Worm (Caenorhabditis elegans) whole organism, L4/young adult: Measurements from ENCODE around the gene ZK856.14.

Source experiments
- W03F9.2 ChIP-seq: fragments of 150-350 bp; optimal IDR thresholded peaks from 2 replicates; lab custom pipeline; 2014; ENCODE audit warnings: missing biosample characterization, missing genetic modification characterization
- dao-5 ChIP-seq: sonication (generic microtip); optimal IDR thresholded peaks from 2 replicates; lab custom pipeline; 2016; ENCODE audit warnings: missing genotype, missing genetic modification characterization, moderate library complexity, missing compliant biosample characterization
- him-1 ChIP-seq: sonication (generic microtip); optimal IDR thresholded peaks from 2 replicates; lab custom pipeline; 2016; ENCODE audit warnings: missing genotype, missing genetic modification reagents, missing genetic modification characterization, missing compliant biosample characterization

ZK856.14 gene

ce11 chrV:10203435-10204009, 13.3 kb upstream of the ZK856.14 start, which contains the start of gene chpf-1:
TSS of gene chpf-1 (minus strand) at chrV:10203485.
- TF ChIP-seq him-1 (tag; lab: Kevin White, UChicago) (no peak), dao-5 (tag; lab: Kevin White, UChicago) (no peak), W03F9.2 (no peak)

ce11 chrV:10204863-10205338, 11.9 kb upstream of the ZK856.14 start, which contains the start of the genes ZK856.19 and ZK856.11:
TSS of gene ZK856.19 (minus strand) at chrV:10204913.
TSS of gene ZK856.11 (minus strand) at chrV:10204938.
- TF ChIP-seq him-1 (tag; lab: Kevin White, UChicago) (no peak), W03F9.2 (peak; percentile 58), dao-5 (tag; lab: Kevin White, UChicago) (no peak)

DNA sequence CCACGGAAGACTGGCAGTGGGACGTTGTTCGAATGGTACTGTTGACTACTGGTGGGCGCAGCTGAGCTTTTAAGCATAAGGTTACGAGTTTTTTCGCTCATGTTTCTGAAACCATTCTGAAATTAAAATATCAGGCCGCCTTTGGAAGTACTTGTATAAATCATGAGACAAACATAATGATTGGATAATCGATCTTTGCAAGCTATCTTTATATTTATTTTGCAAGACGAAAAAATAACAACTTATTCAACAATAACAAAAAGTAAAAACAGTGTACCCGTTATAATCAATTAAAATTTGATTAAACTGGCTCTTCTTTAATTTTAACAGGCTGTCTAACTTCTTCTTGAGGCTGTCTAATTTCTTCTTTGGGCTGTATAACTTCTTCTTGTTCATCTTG, 11.3 kb upstream of the ZK856.14 start, which contains the start of gene ZK856.16:
Gene ZK856.16 (minus strand): TSS at position 101 of the 400 bp plus-strand sequence.
- TF ChIP-seq dao-5 (tag; lab: Kevin White, UChicago) (no peak), W03F9.2 (no peak), him-1 (tag; lab: Kevin White, UChicago) (no peak)

DNA sequence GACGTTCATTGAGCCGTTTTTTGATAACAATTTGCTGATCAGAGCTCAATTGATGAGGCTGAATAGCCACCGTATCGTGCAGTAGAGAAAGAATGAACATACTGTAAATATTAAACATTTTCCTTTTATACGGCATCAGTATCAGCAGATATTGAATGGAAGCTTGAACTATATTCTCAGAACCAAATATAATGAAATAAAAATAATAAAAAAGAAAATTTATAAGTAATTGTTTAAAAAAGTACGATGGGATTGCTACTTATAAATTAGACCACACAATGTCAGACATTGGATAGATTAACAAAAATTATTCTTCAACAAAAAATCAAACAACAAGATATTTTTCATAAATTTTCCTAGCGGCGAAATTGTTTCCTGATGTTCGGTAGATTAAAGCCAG, 10.3 kb upstream of the ZK856.14 start, which contains the start of gene rpc-25:
Gene rpc-25 (minus strand): TSS at position 101 of the 400 bp plus-strand sequence.
- TF ChIP-seq him-1 (tag; lab: Kevin White, UChicago) (no peak), W03F9.2 (no peak), dao-5 (tag; lab: Kevin White, UChicago) (no peak)

DNA sequence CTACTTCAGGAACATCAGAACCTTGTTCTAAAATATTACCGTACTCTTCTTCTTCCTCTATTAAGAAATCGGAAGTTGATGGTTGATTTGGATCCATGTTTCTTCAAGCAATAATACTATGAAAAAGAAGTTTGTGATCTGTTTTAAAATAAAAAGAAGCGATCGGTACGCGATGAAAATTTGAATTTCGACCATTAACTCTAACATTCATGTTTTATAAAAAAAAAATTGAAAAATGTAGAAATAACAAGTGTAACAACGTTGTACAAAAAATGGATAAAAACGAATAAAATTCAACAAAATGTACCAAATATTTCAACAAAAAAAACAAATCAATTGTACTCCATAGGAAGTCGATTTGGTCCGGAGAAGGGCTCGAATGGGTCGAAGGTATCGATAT, 6.6 kb upstream of the ZK856.14 start, which contains the start of gene tftc-3:
Gene tftc-3 (minus strand): TSS at position 101 of the 400 bp plus-strand sequence.
- TF ChIP-seq him-1 (tag; lab: Kevin White, UChicago) (no peak), dao-5 (tag; lab: Kevin White, UChicago) (no peak), W03F9.2 (no peak)

DNA sequence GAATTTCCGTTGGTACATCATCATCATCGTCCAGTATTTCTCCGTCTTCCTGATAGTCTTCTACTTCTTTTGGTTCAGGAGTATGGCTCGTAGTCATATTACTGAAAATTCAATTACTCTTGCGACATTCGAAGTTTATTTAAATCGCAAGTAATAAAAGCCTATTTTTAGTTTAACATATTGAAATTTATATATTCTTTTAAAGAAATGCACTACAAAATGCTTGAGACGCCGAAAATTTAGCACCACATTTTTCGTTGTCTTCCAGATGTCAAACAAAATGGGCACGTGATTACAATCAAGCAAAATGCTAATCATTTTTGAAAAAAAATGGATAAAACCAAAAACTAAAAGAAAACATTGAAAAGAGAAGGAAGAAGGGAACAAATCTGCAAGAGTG, 4.8 kb upstream of the ZK856.14 start, which contains the start of gene zhit-3:
Gene zhit-3 (minus strand): TSS at position 101 of the 400 bp plus-strand sequence.
- no peak for TF ChIP-seq W03F9.2
- TF ChIP-seq him-1 (tag; lab: Kevin White, UChicago), result no peak
- no peak for TF ChIP-seq dao-5 (tag; lab: Kevin White, UChicago)

DNA sequence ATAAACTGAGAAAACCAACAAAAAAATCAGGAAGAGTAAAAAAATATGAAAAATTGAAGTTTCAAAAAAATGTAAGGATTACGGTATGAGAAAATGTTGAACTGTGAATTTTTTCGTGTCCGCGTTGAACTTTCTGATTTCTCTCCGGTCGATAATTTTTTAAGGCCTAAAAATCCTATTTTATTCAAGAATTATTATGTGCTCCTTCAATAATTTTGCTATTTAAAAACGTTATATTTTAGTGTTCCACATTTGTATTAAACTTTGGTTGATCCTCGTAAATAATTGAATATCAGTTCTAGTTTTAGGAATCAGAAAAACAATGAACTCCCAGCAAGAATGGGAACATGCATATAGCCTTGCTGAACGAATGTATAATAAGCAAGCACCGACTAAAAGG, 4.2 kb upstream of the ZK856.14 start, which contains the start of gene hpo-40:
Gene hpo-40 (plus strand): TSS at position 301 of the 400 bp plus-strand sequence.
- TF ChIP-seq dao-5 (tag; lab: Kevin White, UChicago) (no peak), W03F9.2 (no peak), him-1 (tag; lab: Kevin White, UChicago) (no peak)

ce11 chrV:10220605-10221004, 3.8 kb downstream of the ZK856.14 start, which contains the start of gene C12D8.13:
TSS of gene C12D8.13 (minus strand) at chrV:10220705.
- no peak for TF ChIP-seq him-1 (tag; lab: Kevin White, UChicago)
- TF ChIP-seq dao-5 (tag; lab: Kevin White, UChicago), result no peak
- TF ChIP-seq W03F9.2, result no peak

ce11 chrV:10221317-10221716, 4.5 kb downstream of the ZK856.14 start, which contains the start of the genes fipr-5 and fipr-9:
TSS of gene fipr-5 (minus strand) at chrV:10221417.
TSS of gene fipr-9 (plus strand) at chrV:10221662.
- TF ChIP-seq W03F9.2, result no peak
- TF ChIP-seq him-1 (tag; lab: Kevin White, UChicago), result no peak
- TF ChIP-seq dao-5 (tag; lab: Kevin White, UChicago), result no peak

DNA sequence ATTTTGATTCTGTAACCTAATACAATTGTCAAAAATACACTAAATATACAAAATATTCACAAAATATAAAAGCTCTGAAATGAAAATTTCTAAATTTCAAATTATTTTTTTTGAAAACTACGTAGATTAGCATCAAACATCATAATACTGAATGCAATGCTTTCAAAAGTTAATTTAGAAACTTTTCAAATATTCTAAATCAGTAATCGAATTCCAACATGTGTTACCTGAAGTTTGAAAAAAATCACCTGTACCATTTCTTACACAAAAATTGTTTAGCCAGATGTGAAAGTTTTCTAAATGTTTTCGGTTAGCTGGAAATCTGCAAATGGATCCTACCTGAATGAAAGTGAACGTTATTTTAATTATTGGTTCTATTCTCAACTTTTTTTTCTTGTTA, 5.2 kb downstream of the ZK856.14 start, which contains the start of gene C12D8.20:
Gene C12D8.20 (plus strand): TSS at position 301 of the 400 bp plus-strand sequence.
- TF ChIP-seq W03F9.2 (no peak), him-1 (tag; lab: Kevin White, UChicago) (no peak), dao-5 (tag; lab: Kevin White, UChicago) (no peak)

DNA sequence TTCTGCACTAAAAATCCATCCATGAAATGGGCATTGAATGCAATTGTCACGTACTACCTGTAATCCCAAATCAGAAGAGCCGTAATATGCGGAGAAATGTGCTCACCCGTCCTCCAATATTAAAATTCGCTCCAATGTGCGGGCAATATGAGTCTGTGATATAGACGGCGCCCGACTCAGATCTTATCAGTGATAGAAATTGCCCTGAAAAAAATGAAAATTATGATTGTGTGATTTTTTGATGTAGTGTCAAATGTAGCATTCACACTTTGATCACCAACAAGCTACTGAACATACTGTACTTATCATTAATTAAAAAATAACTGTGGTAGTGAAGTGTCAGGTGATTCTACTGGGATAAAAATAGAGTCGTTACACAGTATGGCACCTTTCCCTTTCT, 7.8 kb downstream of the ZK856.14 start:
- TF ChIP-seq dao-5 (tag; lab: Kevin White, UChicago), result no peak
- no peak for TF ChIP-seq him-1 (tag; lab: Kevin White, UChicago)
- no peak for TF ChIP-seq W03F9.2

DNA sequence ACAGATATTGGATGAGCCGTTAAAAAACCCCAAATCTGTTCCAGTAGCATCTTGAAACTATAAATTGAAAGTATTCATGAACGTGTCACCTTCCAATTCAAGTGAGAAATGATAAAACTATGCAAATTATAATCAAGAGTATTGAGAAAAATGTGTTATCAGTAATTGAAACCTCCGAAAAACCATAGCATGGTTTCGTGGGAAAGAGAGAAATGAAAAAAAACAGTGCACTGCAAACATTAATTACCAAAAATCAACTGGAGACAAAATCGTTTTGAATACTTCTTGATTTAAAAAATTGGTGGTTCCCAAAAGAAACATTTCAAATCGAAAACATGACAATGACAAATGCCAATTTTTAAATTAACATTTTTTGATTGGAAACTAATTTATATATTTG, 8.8 kb downstream of the ZK856.14 start, which contains the start of gene daf-36:
Gene daf-36 (minus strand): TSS at position 101 of the 400 bp plus-strand sequence.
- no peak for TF ChIP-seq W03F9.2
- no peak for TF ChIP-seq dao-5 (tag; lab: Kevin White, UChicago)

- no peak for TF ChIP-seq him-1 (tag; lab: Kevin White, UChicago)
- TF ChIP-seq W03F9.2, result no peak
- TF ChIP-seq dao-5 (tag; lab: Kevin White, UChicago), result no peak
Observed at ce11 chrV:10227333-10227732, 10.5 kb downstream of the ZK856.14 start, which contains the start of gene ttr-19. TSS of gene ttr-19 (minus strand) at chrV:10227433.

DNA sequence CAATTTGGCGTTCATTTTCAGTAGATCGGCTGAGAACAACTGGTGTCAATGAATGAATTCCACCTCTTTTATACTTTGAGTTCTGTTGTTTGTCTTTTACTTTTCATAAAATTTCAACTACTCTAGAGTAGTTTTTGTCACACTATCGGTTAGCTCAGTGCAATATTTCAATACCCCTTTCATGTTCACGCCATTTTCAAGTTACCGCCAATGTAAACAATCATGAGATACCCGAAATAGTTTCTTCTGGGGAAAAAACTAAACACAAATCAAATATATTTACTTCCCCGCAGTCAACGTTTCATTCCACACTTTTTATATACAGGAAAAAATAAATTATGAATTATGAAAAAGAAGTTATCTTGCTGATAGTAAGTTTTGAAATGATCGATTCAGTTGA, 11.5 kb downstream of the ZK856.14 start, which contains the start of gene fipr-4:
Gene fipr-4 (minus strand): TSS at position 101 of the 400 bp plus-strand sequence.
- TF ChIP-seq dao-5 (tag; lab: Kevin White, UChicago) (no peak), him-1 (tag; lab: Kevin White, UChicago) (no peak), W03F9.2 (no peak)
